Fruit fly (Drosophila melanogaster) whole organism: ENCODE results near the gene CG10254.

Experiments
- CG8478 ChIP-seq: fragments of >200 bp; optimal IDR thresholded peaks from 2 replicates; lab custom pipeline; 2018; ENCODE audit warnings: inconsistent platforms
- Dll ChIP-seq: fragments of >200 bp; optimal IDR thresholded peaks from 2 replicates; lab custom pipeline; 2017
- EcR ChIP-seq, 2 experiments: fragments of >200 bp; optimal IDR thresholded peaks; 2 replicates each; lab custom pipeline; 2017; ENCODE audit warnings: missing biosample characterization in 2 of 2, missing genetic modification characterization in 2 of 2, missing genetic modification reagents in 2 of 2
- pan ChIP-seq: fragments of >200 bp; optimal IDR thresholded peaks from 2 replicates; lab custom pipeline; 2017
- psq ChIP-seq: fragments of >200 bp; optimal IDR thresholded peaks from 2 replicates; lab custom pipeline; 2017
- usp ChIP-seq: fragments of >200 bp; optimal IDR thresholded peaks from 2 replicates; lab custom pipeline; 2017; ENCODE audit warnings: missing biosample characterization, missing genetic modification characterization, mixed read lengths

CG10254 gene

dm6 chr3R:23639583-23639982 is 55.2 kb downstream of the CG10254 start:
- TF ChIP-seq EcR (GFP tag; optimal IDR thresholded peaks at IDR 0.05; lab: Kevin White, UChicago): no peak
- no peak for TF ChIP-seq psq (lab: Kevin White, UChicago)
- TF ChIP-seq Dll (lab: Kevin White, UChicago): no peak
- TF ChIP-seq pan (lab: Kevin White, UChicago): no peak
- no peak for TF ChIP-seq CG8478 (lab: Kevin White, UChicago)
- no peak for TF ChIP-seq usp (GFP tag; lab: Kevin White, UChicago)
